Fruit fly (Drosophila melanogaster) whole organism, embryonic: ENCODE measurements around the gene Ing3.

Source experiments
- Atf3 ChIP-seq: fragments of 200-800 bp; sonication (Bioruptor generic); optimal IDR thresholded peaks from 3 replicates; lab custom pipeline; 2016; ENCODE audit warnings: missing biosample characterization, missing genetic modification characterization
- B-H1 ChIP-seq: fragments of 200-800 bp; sonication (Bioruptor generic); IDR thresholded peaks from 3 replicates; pipeline ENCODE4 v1.3.6; 2022; ENCODE audit warnings: missing biosample characterization, missing genetic modification characterization
- C15 ChIP-seq: fragments of 200-800 bp; sonication (Bioruptor generic); IDR thresholded peaks from 3 replicates; pipeline ENCODE4 v1.3.6; 2022; ENCODE audit warnings: missing biosample characterization, missing genetic modification characterization
- CG10959 ChIP-seq: fragments of 200-800 bp; sonication (Bioruptor generic); IDR thresholded peaks from 2 replicates; pipeline ENCODE4 v1.3.6; 2022; ENCODE audit warnings: missing biosample characterization, missing genetic modification characterization
- CG12104 ChIP-seq: fragments of 200-800 bp; sonication (Bioruptor generic); optimal IDR thresholded peaks from 3 replicates; lab custom pipeline; 2016; ENCODE audit warnings: missing biosample characterization, missing genetic modification characterization
- CG1233 ChIP-seq: fragments of 200-800 bp; sonication (Bioruptor generic); optimal IDR thresholded peaks from 4 replicates; lab custom pipeline; 2018; ENCODE audit warnings: missing biosample characterization, mild to moderate bottlenecking, missing genetic modification characterization
- CG12391 ChIP-seq: fragments of 200-800 bp; sonication (Bioruptor generic); optimal IDR thresholded peaks from 3 replicates; lab custom pipeline; 2018; ENCODE audit warnings: missing biosample characterization, mild to moderate bottlenecking, missing genetic modification characterization, moderate library complexity
- CG14860 ChIP-seq: fragments of 200-800 bp; sonication (Bioruptor generic); IDR thresholded peaks from 3 replicates; pipeline ENCODE4 v1.3.6; 2022; ENCODE audit warnings: missing biosample characterization, missing genetic modification characterization; ENCODE audit not compliant: partially characterized antibody
- CG1647 ChIP-seq: fragments of 200-800 bp; sonication (Bioruptor generic); optimal IDR thresholded peaks from 3 replicates; lab custom pipeline; 2016; ENCODE audit warnings: missing biosample characterization, missing genetic modification characterization
- CG17829 ChIP-seq: fragments of 200-800 bp; optimal IDR thresholded peaks from 2 replicates; lab custom pipeline; 2019; ENCODE audit warnings: missing biosample characterization, mild to moderate bottlenecking, missing genetic modification characterization, moderate library complexity
- CG18599 ChIP-seq: fragments of 200-800 bp; sonication (Bioruptor generic); optimal IDR thresholded peaks from 3 replicates; lab custom pipeline; 2017; ENCODE audit warnings: missing biosample characterization, missing genetic modification characterization, mild to moderate bottlenecking, moderate library complexity, missing genetic modification reagents
- CG18619 ChIP-seq: fragments of 200-800 bp; sonication (Bioruptor generic); optimal IDR thresholded peaks from 3 replicates; lab custom pipeline; 2017; ENCODE audit warnings: missing biosample characterization, mild to moderate bottlenecking, missing genetic modification characterization
- CG18764 ChIP-seq: fragments of 200-800 bp; sonication (Bioruptor generic); optimal IDR thresholded peaks from 3 replicates; lab custom pipeline; 2016; ENCODE audit warnings: missing biosample characterization, missing genetic modification characterization
- CG2889 ChIP-seq: fragments of 200-800 bp; sonication (Bioruptor generic); IDR thresholded peaks from 3 replicates; pipeline ENCODE4 v1.3.6; 2022; ENCODE audit warnings: missing biosample characterization, missing genetic modification characterization
- CG30431 ChIP-seq: fragments of 200-800 bp; sonication (Bioruptor generic); optimal IDR thresholded peaks from 2 replicates; lab custom pipeline; 2017; ENCODE audit warnings: missing biosample characterization, missing genetic modification characterization
- CG32767 ChIP-seq: fragments of 200-800 bp; sonication (Bioruptor generic); IDR thresholded peaks from 2 replicates; pipeline ENCODE4 v1.3.6; 2022; ENCODE audit warnings: missing biosample characterization, missing genetic modification characterization
- CG32772 ChIP-seq: fragments of 200-800 bp; sonication (Bioruptor generic); IDR thresholded peaks from 2 replicates; pipeline ENCODE4 v1.3.6; 2022; ENCODE audit warnings: missing biosample characterization, missing genetic modification characterization
- CG4328 ChIP-seq: fragments of 200-800 bp; sonication (Bioruptor generic); optimal IDR thresholded peaks from 3 replicates; lab custom pipeline; 2017; ENCODE audit warnings: missing biosample characterization, missing genetic modification reagents, missing genetic modification characterization
- CG6272 ChIP-seq: fragments of 200-800 bp; sonication (Bioruptor generic); IDR thresholded peaks from 2 replicates; pipeline ENCODE4 v1.3.6; 2022; ENCODE audit warnings: missing biosample characterization, missing genetic modification characterization
- CG7987 ChIP-seq: fragments of 200-800 bp; sonication (Bioruptor generic); optimal IDR thresholded peaks from 2 replicates; lab custom pipeline; 2018; ENCODE audit warnings: missing biosample characterization, mild to moderate bottlenecking, missing genetic modification characterization, moderate library complexity
- CG9817 ChIP-seq: fragments of 200-800 bp; sonication (Bioruptor generic); optimal IDR thresholded peaks from 2 replicates; lab custom pipeline; 2018; ENCODE audit warnings: missing biosample characterization, mild to moderate bottlenecking, missing genetic modification characterization, moderate library complexity
- CTCF ChIP-seq: fragments of 200-800 bp; sonication (Bioruptor generic); optimal IDR thresholded peaks from 2 replicates; lab custom pipeline; 2017; ENCODE audit warnings: missing biosample characterization, mild to moderate bottlenecking, missing genetic modification characterization, moderate library complexity
- Hsf ChIP-seq: fragments of 200-800 bp; sonication (Bioruptor generic); optimal IDR thresholded peaks from 3 replicates; lab custom pipeline; 2016; ENCODE audit warnings: missing biosample characterization, missing genetic modification characterization
- Lim3 ChIP-seq: fragments of 200-800 bp; sonication (Bioruptor generic); IDR thresholded peaks from 2 replicates; pipeline ENCODE4 v1.3.6; 2022; ENCODE audit warnings: missing biosample characterization, missing genetic modification characterization
- Mad ChIP-seq: fragments of 200-800 bp; sonication (Bioruptor generic); optimal IDR thresholded peaks from 2 replicates; lab custom pipeline; 2016; ENCODE audit warnings: missing biosample characterization, missing genetic modification characterization
- Myb ChIP-seq: fragments of 200-800 bp; sonication (Bioruptor generic); optimal IDR thresholded peaks from 2 replicates; lab custom pipeline; 2016; ENCODE audit warnings: missing biosample characterization, missing genetic modification characterization
- Neu2 ChIP-seq: fragments of 200-800 bp; sonication (Bioruptor generic); optimal IDR thresholded peaks from 3 replicates; lab custom pipeline; 2016; ENCODE audit warnings: missing biosample characterization, missing genetic modification characterization, borderline replicate concordance
- Nf-YB ChIP-seq: fragments of 200-800 bp; sonication (Bioruptor generic); optimal IDR thresholded peaks from 3 replicates; lab custom pipeline; 2019; ENCODE audit warnings: missing biosample characterization, mild to moderate bottlenecking, missing genetic modification characterization, moderate library complexity
- Sry-β ChIP-seq: fragments of 200-800 bp; sonication (Bioruptor generic); optimal IDR thresholded peaks from 2 replicates; lab custom pipeline; 2018; ENCODE audit warnings: missing biosample characterization, mild to moderate bottlenecking, missing genetic modification characterization, moderate library complexity
- Usf ChIP-seq: fragments of 200-800 bp; sonication (Bioruptor generic); optimal IDR thresholded peaks from 2 replicates; lab custom pipeline; 2017; ENCODE audit warnings: missing genotype, missing biosample characterization, missing genetic modification characterization
- Xbp1 ChIP-seq: fragments of 200-800 bp; sonication (Bioruptor generic); optimal IDR thresholded peaks from 3 replicates; lab custom pipeline; 2016; ENCODE audit warnings: missing biosample characterization, mild to moderate bottlenecking, missing genetic modification characterization
- Xrp1 ChIP-seq: fragments of 200-800 bp; sonication (Bioruptor generic); IDR thresholded peaks from 2 replicates; pipeline ENCODE4 v1.3.6; 2022; ENCODE audit warnings: missing biosample characterization, missing genetic modification characterization
- al ChIP-seq: fragments of 200-800 bp; sonication (Bioruptor generic); IDR thresholded peaks from 2 replicates; pipeline ENCODE4 v1.3.6; 2022; ENCODE audit warnings: missing biosample characterization, missing genetic modification characterization
- aop ChIP-seq: fragments of 200-800 bp; sonication (Bioruptor generic); IDR thresholded peaks from 2 replicates; pipeline ENCODE4 v1.3.6; 2022; ENCODE audit warnings: missing biosample characterization, missing genetic modification characterization
- ase ChIP-seq: fragments of 200-800 bp; sonication (Bioruptor generic); IDR thresholded peaks from 3 replicates; pipeline ENCODE4 v1.3.6; 2022; ENCODE audit warnings: missing biosample characterization, missing genetic modification characterization
- crp ChIP-seq, 2 experiments: fragments of 200-800 bp; sonication (Bioruptor generic); optimal IDR thresholded peaks; 2 replicates in 1 of 2; 3 replicates in 1 of 2; lab custom pipeline; 2017; ENCODE audit warnings: missing biosample characterization in 2 of 2, missing genetic modification characterization in 2 of 2, mild to moderate bottlenecking in 1 of 2, moderate library complexity in 1 of 2
- dysf ChIP-seq: fragments of 200-800 bp; sonication (Bioruptor generic); IDR thresholded peaks from 3 replicates; pipeline ENCODE4 v1.3.6; 2022; ENCODE audit warnings: missing biosample characterization, missing genetic modification characterization
- hkb ChIP-seq, 2 experiments: fragments of 200-800 bp in 1 of 2; fragments of >200 bp in 1 of 2; sonication (Bioruptor generic) in 1 of 2; IDR thresholded peaks in 1 of 2; optimal IDR thresholded peaks in 1 of 2; 2 replicates each; pipeline versions ENCODE4 v1.3.6 to Lab custom; 2017 to 2022; ENCODE audit warnings: missing biosample characterization in 1 of 2, missing genetic modification characterization in 1 of 2
- kah ChIP-seq: fragments of 200-800 bp; sonication (Bioruptor generic); optimal IDR thresholded peaks from 2 replicates; lab custom pipeline; 2018; ENCODE audit warnings: missing biosample characterization, mild to moderate bottlenecking, missing genetic modification characterization
- lmd ChIP-seq: fragments of 200-800 bp; sonication (Bioruptor generic); IDR thresholded peaks from 2 replicates; pipeline ENCODE4 v1.3.6; 2022; ENCODE audit warnings: missing biosample characterization, missing genetic modification characterization
- luna ChIP-seq: fragments of 200-800 bp; sonication (Bioruptor generic); optimal IDR thresholded peaks from 2 replicates; lab custom pipeline; 2016; ENCODE audit warnings: missing biosample characterization, missing genetic modification characterization
- odd ChIP-seq: fragments of 200-800 bp; sonication (Bioruptor generic); optimal IDR thresholded peaks from 2 replicates; lab custom pipeline; 2017; ENCODE audit warnings: missing biosample characterization, mild to moderate bottlenecking, missing genetic modification characterization
- otp ChIP-seq: fragments of 200-800 bp; sonication (Bioruptor generic); IDR thresholded peaks from 3 replicates; pipeline ENCODE4, ENCODE4 v1.3.6; 2022; ENCODE audit warnings: missing biosample characterization, missing genetic modification characterization
- pb ChIP-seq: fragments of 200-800 bp; sonication (Bioruptor generic); optimal IDR thresholded peaks from 3 replicates; lab custom pipeline; 2016; ENCODE audit warnings: missing biosample characterization, missing genetic modification characterization
- run ChIP-seq: fragments of 200-800 bp; sonication (Bioruptor generic); optimal IDR thresholded peaks from 3 replicates; lab custom pipeline; 2018; ENCODE audit warnings: missing biosample characterization, mild to moderate bottlenecking, missing genetic modification characterization
- sens-2 ChIP-seq: fragments of 200-800 bp; sonication (Bioruptor generic); IDR thresholded peaks from 2 replicates; pipeline ENCODE4 v1.3.6; 2022; ENCODE audit warnings: missing biosample characterization, missing genetic modification characterization
- shn ChIP-seq: fragments of 200-800 bp; sonication (Bioruptor generic); optimal IDR thresholded peaks from 3 replicates; lab custom pipeline; 2016; ENCODE audit warnings: missing biosample characterization, missing genetic modification characterization
- sima ChIP-seq: fragments of 200-800 bp; sonication (Bioruptor generic); optimal IDR thresholded peaks from 2 replicates; lab custom pipeline; 2016; ENCODE audit warnings: missing biosample characterization, missing genetic modification characterization
- trem ChIP-seq: fragments of 200-800 bp; optimal IDR thresholded peaks from 3 replicates; lab custom pipeline; 2019; ENCODE audit warnings: missing biosample characterization, mild to moderate bottlenecking, missing genetic modification characterization, moderate library complexity
- unc-4 ChIP-seq: fragments of 200-800 bp; sonication (Bioruptor generic); IDR thresholded peaks from 2 replicates; pipeline ENCODE4 v1.3.6; 2022; ENCODE audit warnings: missing biosample characterization, missing genetic modification characterization; ENCODE audit not compliant: partially characterized antibody
- zfh1 ChIP-seq: fragments of 200-800 bp; sonication (Bioruptor generic); IDR thresholded peaks from 3 replicates; pipeline ENCODE4 v1.3.6; 2022; ENCODE audit warnings: missing biosample characterization, missing genetic modification characterization

The Ing3 gene

dm6 chrX:18644890-18645289 is 8.0 kb downstream of the Ing3 start (continued):
- TF ChIP-seq lmd (peak; percentile 76), shn (peak; percentile 17), CG1233 (GFP tag; lab: Kevin White, UChicago) (peak; percentile 75), Neu2 (GFP tag; lab: Kevin White, UChicago) (no peak), dysf (peak; percentile 85), Nf-YB (GFP tag; lab: Kevin White, UChicago) (peak; percentile 60), CG12391 (peak; percentile 86), aop (GFP tag; lab: Robert Waterston, UW) (0 out of 2 replicates have a peak, but pooled peaks have one; percentile 10), sens-2 (GFP tag; lab: Robert Waterston, UW) (peak; percentile 53), Sry-β (no peak), Usf (GFP tag; lab: Kevin White, UChicago) (peak; percentile 18), otp (GFP tag; lab: Robert Waterston, UW) (0 out of 3 replicates have a peak, but pooled peaks have one; percentile 56), unc-4 (no peak), CG18599 (GFP tag; lab: Kevin White, UChicago) (peak; percentile 92), CTCF (GFP tag; lab: Kevin White, UChicago) (peak; percentile 52), CG2889 (GFP tag; lab: Robert Waterston, UW) (0 out of 3 replicates have a peak, but pooled peaks have one; percentile 21), Xrp1 (GFP tag; lab: Robert Waterston, UW) (peak; percentile 81), crp (GFP tag; optimal IDR thresholded peaks at IDR 0.05; lab: Kevin White, UChicago) (peak in 1 of 2 experiments; percentile 16), CG32767 (peak; percentile 59; the same call in 1 of the 2 replicates), C15 (GFP tag; lab: Robert Waterston, UW) (no peak), CG4328 (GFP tag; lab: Kevin White, UChicago) (peak; percentile 68), pb (no peak), CG32772 (GFP tag; lab: Robert Waterston, UW) (peak; percentile 80), trem (peak; percentile 56), Mad (GFP tag; lab: Kevin White, UChicago) (peak; percentile 51), CG6272 (peak; percentile 57), hkb (optimal IDR thresholded peaks at IDR 0.05; lab: Kevin White, UChicago) (no peak), hkb (GFP tag; IDR thresholded peaks at IDR 0.05; lab: Robert Waterston, UW) (peak; percentile 82), B-H1 (GFP tag; lab: Robert Waterston, UW) (peak; percentile 70), Lim3 (GFP tag; lab: Robert Waterston, UW) (0 out of 2 replicates have a peak, but pooled peaks have one; percentile 22), CG30431 (GFP tag; lab: Kevin White, UChicago) (peak; percentile 39), Atf3 (peak; percentile 59), odd (GFP tag; lab: Kevin White, UChicago) (peak; percentile 76), run (tag; lab: Kevin White, UChicago) (peak; percentile 71), zfh1 (GFP tag; lab: Robert Waterston, UW) (peak; percentile 79), CG9817 (tag; lab: Kevin White, UChicago) (peak; percentile 87), CG18619 (peak; percentile 72), CG17829 (tag; lab: Kevin White, UChicago) (peak; percentile 87), Hsf (GFP tag; lab: Kevin White, UChicago) (peak; percentile 74), sima (GFP tag; lab: Kevin White, UChicago) (no peak), CG1647 (peak; percentile 76), Myb (GFP tag; lab: Kevin White, UChicago) (peak; percentile 48), ase (GFP tag; lab: Robert Waterston, UW) (peak; percentile 62; the same call in 1 of the 3 replicates), CG10959 (peak; percentile 62), kah (GFP tag; lab: Kevin White, UChicago) (peak; percentile 71), CG14860 (GFP tag; lab: Robert Waterston, UW) (no peak), CG7987 (GFP tag; lab: Kevin White, UChicago) (peak; percentile 62), CG18764 (GFP tag; lab: Kevin White, UChicago) (peak; percentile 50), al (GFP tag; lab: Robert Waterston, UW) (peak; percentile 36; the same call in 1 of the 2 replicates), Xbp1 (GFP tag; lab: Kevin White, UChicago) (peak; percentile 85), luna (no peak), CG12104 (GFP tag; lab: Kevin White, UChicago) (peak; percentile 78)
